Fruit fly (Drosophila melanogaster) whole organism, embryonic: ENCODE results near the gene Cyp12a5.

Source experiments
- CG10543 ChIP-seq: fragments of 200-800 bp; sonication (Bioruptor generic); optimal IDR thresholded peaks from 3 replicates; lab custom pipeline; 2017; ENCODE audit warnings: missing biosample characterization, mild to moderate bottlenecking, missing genetic modification characterization, moderate library complexity
- CG11456 ChIP-seq: fragments of 200-800 bp; sonication (Bioruptor generic); IDR thresholded peaks from 3 replicates; pipeline ENCODE4 v1.3.6; 2022; ENCODE audit warnings: missing biosample characterization, missing genetic modification characterization
- CG11695 ChIP-seq: fragments of 200-800 bp; sonication (Bioruptor generic); IDR thresholded peaks from 3 replicates; pipeline ENCODE4 v1.3.6; 2022; ENCODE audit warnings: missing biosample characterization, missing genetic modification characterization
- CG14014 ChIP-seq: fragments of 200-800 bp; sonication (Bioruptor generic); IDR thresholded peaks from 2 replicates; pipeline ENCODE4 v1.3.6; 2022; ENCODE audit warnings: missing biosample characterization, missing genetic modification characterization
- CG15514 ChIP-seq: fragments of 200-800 bp; sonication (Bioruptor generic); optimal IDR thresholded peaks from 3 replicates; lab custom pipeline; 2017; ENCODE audit warnings: missing biosample characterization, missing genetic modification characterization, mild to moderate bottlenecking, moderate library complexity, missing genetic modification reagents
- CG16813 ChIP-seq: fragments of 200-800 bp; sonication (Bioruptor generic); IDR thresholded peaks from 3 replicates; pipeline ENCODE4 v1.3.6; 2022; ENCODE audit warnings: missing biosample characterization, missing genetic modification characterization; ENCODE audit not compliant: partially characterized antibody
- CG30020 ChIP-seq: fragments of 200-800 bp; optimal IDR thresholded peaks from 2 replicates; lab custom pipeline; 2019; ENCODE audit warnings: missing biosample characterization, mild to moderate bottlenecking, missing genetic modification characterization, moderate library complexity
- CG30403 ChIP-seq: fragments of 200-800 bp; sonication (Bioruptor generic); optimal IDR thresholded peaks from 3 replicates; lab custom pipeline; 2016; ENCODE audit warnings: missing biosample characterization, missing genetic modification characterization
- CG30431 ChIP-seq: fragments of 200-800 bp; sonication (Bioruptor generic); optimal IDR thresholded peaks from 2 replicates; lab custom pipeline; 2017; ENCODE audit warnings: missing biosample characterization, missing genetic modification characterization
- CG33213 ChIP-seq: fragments of 200-800 bp; sonication (Bioruptor generic); optimal IDR thresholded peaks from 3 replicates; lab custom pipeline; 2016; ENCODE audit warnings: missing biosample characterization, missing genetic modification characterization
- CG3838 ChIP-seq: fragments of 200-800 bp; sonication (Bioruptor generic); optimal IDR thresholded peaks from 3 replicates; lab custom pipeline; 2016; ENCODE audit warnings: missing biosample characterization, missing genetic modification characterization
- CG4707 ChIP-seq: fragments of 200-800 bp; sonication (Bioruptor generic); optimal IDR thresholded peaks from 2 replicates; lab custom pipeline; 2018; ENCODE audit warnings: missing biosample characterization, mild to moderate bottlenecking, missing genetic modification characterization, moderate library complexity
- CG6175 ChIP-seq: fragments of 200-800 bp; sonication (Bioruptor generic); IDR thresholded peaks from 3 replicates; pipeline ENCODE4 v1.3.6; 2022; ENCODE audit warnings: missing biosample characterization, missing genetic modification characterization
- CG6813 ChIP-seq: fragments of 200-800 bp; sonication (Bioruptor generic); optimal IDR thresholded peaks from 2 replicates; lab custom pipeline; 2017; ENCODE audit warnings: missing biosample characterization, missing genetic modification characterization, mild to moderate bottlenecking, moderate library complexity, missing genetic modification reagents
- CG7987 ChIP-seq: fragments of 200-800 bp; sonication (Bioruptor generic); optimal IDR thresholded peaks from 2 replicates; lab custom pipeline; 2018; ENCODE audit warnings: missing biosample characterization, mild to moderate bottlenecking, missing genetic modification characterization, moderate library complexity
- CG8765 ChIP-seq: fragments of 200-800 bp; sonication (Bioruptor generic); IDR thresholded peaks from 2 replicates; pipeline ENCODE4 v1.3.6; 2022; ENCODE audit warnings: missing biosample characterization, missing genetic modification characterization
- CG9876 ChIP-seq: fragments of 200-800 bp; sonication (Bioruptor generic); optimal IDR thresholded peaks from 2 replicates; lab custom pipeline; 2016; ENCODE audit warnings: missing biosample characterization, missing genetic modification characterization
- D19A ChIP-seq: fragments of 200-800 bp; optimal IDR thresholded peaks from 3 replicates; lab custom pipeline; 2019; ENCODE audit warnings: missing biosample characterization, mild to moderate bottlenecking, missing genetic modification characterization, moderate library complexity
- D19B ChIP-seq: fragments of 200-800 bp; sonication (Bioruptor generic); optimal IDR thresholded peaks from 2 replicates; lab custom pipeline; 2017; ENCODE audit warnings: missing biosample characterization, mild to moderate bottlenecking, missing genetic modification characterization
- Dek ChIP-seq: fragments of 200-800 bp; sonication (Bioruptor generic); optimal IDR thresholded peaks from 3 replicates; lab custom pipeline; 2019; ENCODE audit warnings: missing biosample characterization, mild to moderate bottlenecking, missing genetic modification characterization, moderate library complexity
- Doc3 ChIP-seq: fragments of 200-800 bp; sonication (Bioruptor generic); IDR thresholded peaks from 3 replicates; pipeline ENCODE4 v1.3.6; 2022; ENCODE audit warnings: missing biosample characterization, missing genetic modification characterization; ENCODE audit not compliant: partially characterized antibody
- Fer3 ChIP-seq: fragments of 200-800 bp; sonication (Bioruptor generic); optimal IDR thresholded peaks from 2 replicates; lab custom pipeline; 2018; ENCODE audit warnings: missing biosample characterization, mild to moderate bottlenecking, missing genetic modification characterization, moderate library complexity
- H2.0 ChIP-seq: fragments of 200-800 bp; sonication (Bioruptor generic); IDR thresholded peaks from 2 replicates; pipeline ENCODE4 v1.3.6; 2022; ENCODE audit warnings: missing biosample characterization, missing genetic modification characterization
- HmgZ ChIP-seq: fragments of 200-800 bp; sonication (Bioruptor generic); optimal IDR thresholded peaks from 2 replicates; lab custom pipeline; 2018; ENCODE audit warnings: missing biosample characterization, mild to moderate bottlenecking, missing genetic modification characterization
- Hmx ChIP-seq: fragments of 200-800 bp; sonication (Bioruptor generic); optimal IDR thresholded peaks from 2 replicates; lab custom pipeline; 2016; ENCODE audit warnings: missing biosample characterization, missing genetic modification characterization
- Hr78 ChIP-seq, 2 experiments: fragments of 200-800 bp in 1 of 2; fragments of >200 bp in 1 of 2; sonication (Bioruptor generic) in 1 of 2; optimal IDR thresholded peaks; 2 replicates each; lab custom pipeline; 2017 to 2019; ENCODE audit warnings: missing biosample characterization in 2 of 2, missing genetic modification characterization in 2 of 2, mild to moderate bottlenecking in 1 of 2, moderate library complexity in 1 of 2
- Meics ChIP-seq: fragments of 200-800 bp; sonication (Bioruptor generic); optimal IDR thresholded peaks from 2 replicates; lab custom pipeline; 2017; ENCODE audit warnings: missing biosample characterization, mild to moderate bottlenecking, missing genetic modification characterization
- Oli ChIP-seq: fragments of 200-800 bp; sonication (Bioruptor generic); optimal IDR thresholded peaks from 2 replicates; lab custom pipeline; 2018; ENCODE audit warnings: missing biosample characterization, mild to moderate bottlenecking, missing genetic modification characterization, moderate library complexity
- Scr ChIP-seq: fragments of 200-800 bp; sonication (Bioruptor generic); IDR thresholded peaks from 2 replicates; pipeline ENCODE4 v1.3.6; 2022; ENCODE audit warnings: missing biosample characterization, missing genetic modification characterization; ENCODE audit not compliant: partially characterized antibody
- Sry-δ ChIP-seq: fragments of 200-800 bp; sonication (Bioruptor generic); optimal IDR thresholded peaks from 2 replicates; lab custom pipeline; 2016; ENCODE audit warnings: missing biosample characterization, missing genetic modification characterization
- Stat92E ChIP-seq, 3 experiments: fragments of >200 bp in 2 of 3; fragments of 200-800 bp in 1 of 3; sonication (Bioruptor generic) in 1 of 3; optimal IDR thresholded peaks; 2 replicates each; lab custom pipeline; 2017 to 2019; ENCODE audit warnings: missing biosample characterization in 3 of 3, missing genetic modification characterization in 3 of 3, mild to moderate bottlenecking in 1 of 3, moderate library complexity in 1 of 3
- ap ChIP-seq: fragments of 200-800 bp; sonication (Bioruptor generic); IDR thresholded peaks from 2 replicates; pipeline ENCODE4 v1.3.6; 2022; ENCODE audit warnings: missing biosample characterization, missing genetic modification characterization
- bbx ChIP-seq: fragments of 200-800 bp; sonication (Bioruptor generic); IDR thresholded peaks from 2 replicates; pipeline ENCODE4 v1.3.6; 2022; ENCODE audit warnings: missing biosample characterization, missing genetic modification characterization; ENCODE audit not compliant: partially characterized antibody
- bsh ChIP-seq, 2 experiments: fragments of 200-800 bp; sonication (Bioruptor generic); optimal IDR thresholded peaks; 2 replicates each; lab custom pipeline; 2017 to 2018; ENCODE audit warnings: mild to moderate bottlenecking in 2 of 2, missing biosample characterization in 2 of 2, missing genetic modification characterization in 2 of 2, moderate library complexity in 1 of 2
- caup ChIP-seq: fragments of 200-800 bp; sonication (Bioruptor generic); optimal IDR thresholded peaks from 3 replicates; lab custom pipeline; 2017; ENCODE audit warnings: missing biosample characterization, mild to moderate bottlenecking, missing genetic modification characterization, moderate library complexity; ENCODE audit not compliant: severe bottlenecking
- chinmo ChIP-seq: fragments of 200-800 bp; sonication (Bioruptor generic); IDR thresholded peaks from 4 replicates; pipeline ENCODE4 v1.3.6; 2022; ENCODE audit warnings: missing biosample characterization, missing genetic modification characterization; ENCODE audit not compliant: partially characterized antibody
- crc ChIP-seq: fragments of 200-800 bp; sonication (Bioruptor generic); optimal IDR thresholded peaks from 2 replicates; lab custom pipeline; 2016; ENCODE audit warnings: missing biosample characterization, missing genetic modification characterization
- dm ChIP-seq: fragments of 200-800 bp; sonication (Bioruptor generic); optimal IDR thresholded peaks from 3 replicates; lab custom pipeline; 2016; ENCODE audit warnings: missing biosample characterization, missing genetic modification characterization
- en ChIP-seq: fragments of 200-800 bp; sonication (Bioruptor generic); optimal IDR thresholded peaks from 2 replicates; lab custom pipeline; 2016; ENCODE audit warnings: missing biosample characterization, missing genetic modification characterization
- fd3F ChIP-seq: fragments of 200-800 bp; sonication (Bioruptor generic); optimal IDR thresholded peaks from 2 replicates; lab custom pipeline; 2018; ENCODE audit warnings: missing biosample characterization, mild to moderate bottlenecking, missing genetic modification characterization, moderate library complexity
- hbn ChIP-seq: fragments of 200-800 bp; sonication (Bioruptor generic); IDR thresholded peaks from 2 replicates; pipeline ENCODE4 v1.3.6; 2022; ENCODE audit warnings: missing biosample characterization, missing genetic modification characterization; ENCODE audit not compliant: partially characterized antibody
- nmo ChIP-seq: fragments of 200-800 bp; sonication (Bioruptor generic); optimal IDR thresholded peaks from 2 replicates; lab custom pipeline; 2018; ENCODE audit warnings: missing biosample characterization, mild to moderate bottlenecking, missing genetic modification characterization, moderate library complexity
- p53 ChIP-seq: fragments of 200-800 bp; sonication (Bioruptor generic); optimal IDR thresholded peaks from 2 replicates; lab custom pipeline; 2016; ENCODE audit warnings: missing biosample characterization, missing genetic modification characterization
- pita ChIP-seq: fragments of 200-800 bp; sonication (Bioruptor generic); optimal IDR thresholded peaks from 2 replicates; lab custom pipeline; 2017; ENCODE audit warnings: missing biosample characterization, mild to moderate bottlenecking, missing genetic modification characterization
- ro ChIP-seq: fragments of 200-800 bp; sonication (Bioruptor generic); IDR thresholded peaks from 2 replicates; pipeline ENCODE4 v1.3.6; 2022; ENCODE audit warnings: missing biosample characterization, missing genetic modification characterization
- so ChIP-seq: fragments of 200-800 bp; sonication (Bioruptor generic); IDR thresholded peaks from 3 replicates; pipeline ENCODE4 v1.3.6; 2022; ENCODE audit warnings: missing biosample characterization, missing genetic modification characterization
- toy ChIP-seq: fragments of 200-800 bp; sonication (Bioruptor generic); IDR thresholded peaks from 2 replicates; pipeline ENCODE4 v1.3.6; 2022; ENCODE audit warnings: missing biosample characterization, missing genetic modification characterization
- twi ChIP-seq: fragments of 200-800 bp; optimal IDR thresholded peaks from 2 replicates; lab custom pipeline; 2019; ENCODE audit warnings: missing biosample characterization, mild to moderate bottlenecking, missing genetic modification characterization, moderate library complexity
- vnd ChIP-seq: fragments of 200-800 bp; sonication (Bioruptor generic); IDR thresholded peaks from 3 replicates; pipeline ENCODE4 v1.3.6; 2022; ENCODE audit warnings: missing biosample characterization, missing genetic modification characterization; ENCODE audit not compliant: partially characterized antibody

Gene Cyp12a5

dm6 chr3R:19094039-19094438, 38.4 kb upstream of the Cyp12a5 start, which contains the start of gene cdi (continued):
- no peak for TF ChIP-seq p53 (GFP tag; lab: Kevin White, UChicago)
- TF ChIP-seq en (GFP tag; lab: Kevin White, UChicago), result no peak
- no peak for TF ChIP-seq Meics (GFP tag; lab: Kevin White, UChicago)
- 0 out of 3 replicates have a peak, but pooled peaks have one; percentile 44 for TF ChIP-seq CG11695 (GFP tag; lab: Robert Waterston, UW)
- peak; percentile 73 for TF ChIP-seq Sry-δ
- TF ChIP-seq so (GFP tag; lab: Robert Waterston, UW), result no peak
- peak; percentile 75 for TF ChIP-seq Scr (GFP tag; lab: Robert Waterston, UW)
- TF ChIP-seq CG7987 (GFP tag; lab: Kevin White, UChicago), result peak; percentile 45
- peak; percentile 15 for TF ChIP-seq nmo (GFP tag; lab: Kevin White, UChicago)
- TF ChIP-seq pita (GFP tag; lab: Kevin White, UChicago), result no peak
- peak; percentile 47 for TF ChIP-seq caup (GFP tag; lab: Kevin White, UChicago)
- TF ChIP-seq crc (GFP tag; lab: Kevin White, UChicago), result no peak
- TF ChIP-seq CG8765, result peak; percentile 27; the same call in 1 of the 2 replicates
- no peak for TF ChIP-seq dm
- no peak for TF ChIP-seq CG3838 (GFP tag; lab: Kevin White, UChicago)
- peak; percentile 2 for TF ChIP-seq CG33213 (GFP tag; lab: Kevin White, UChicago)
- TF ChIP-seq ro (GFP tag; lab: Robert Waterston, UW), result no peak
- TF ChIP-seq CG6813 (GFP tag; lab: Kevin White, UChicago), result no peak
- TF ChIP-seq H2.0 (GFP tag; lab: Robert Waterston, UW), result no peak
- peak; percentile 59 for TF ChIP-seq bbx (GFP tag; lab: Robert Waterston, UW)
- no peak for TF ChIP-seq twi (tag; lab: Kevin White, UChicago)
- no peak for TF ChIP-seq Fer3 (tag; lab: Kevin White, UChicago)
- TF ChIP-seq CG9876 (GFP tag; lab: Kevin White, UChicago), result no peak
- TF ChIP-seq Stat92E (GFP tag; optimal IDR thresholded peaks at IDR 0.05; lab: Kevin White, UChicago), result peak in 1 of 3 experiments; percentile 2
- no peak for TF ChIP-seq Hmx
- no peak for TF ChIP-seq toy (GFP tag; lab: Robert Waterston, UW)
- peak; percentile 55 for TF ChIP-seq CG10543 (GFP tag; lab: Kevin White, UChicago)
- peak; percentile 59 for TF ChIP-seq vnd (GFP tag; lab: Robert Waterston, UW)
- TF ChIP-seq ap (GFP tag; lab: Robert Waterston, UW), result no peak
- TF ChIP-seq Dek (tag; lab: Kevin White, UChicago), result peak; percentile 25
- TF ChIP-seq CG30020 (tag; lab: Kevin White, UChicago), result no peak
- TF ChIP-seq bsh (GFP tag; optimal IDR thresholded peaks at IDR 0.05; lab: Kevin White, UChicago), result no peak
- TF ChIP-seq CG6175 (GFP tag; lab: Robert Waterston, UW), result no peak
- TF ChIP-seq fd3F (GFP tag; lab: Kevin White, UChicago), result no peak
- 0 out of 4 replicates have a peak, but pooled peaks have one; percentile 63 for TF ChIP-seq chinmo (GFP tag; lab: Robert Waterston, UW)
- TF ChIP-seq CG11456 (GFP tag; lab: Robert Waterston, UW), result no peak
- peak; percentile 30; the same call in 1 of the 2 replicates for TF ChIP-seq CG14014 (GFP tag; lab: Robert Waterston, UW)
- TF ChIP-seq D19A (tag; lab: Kevin White, UChicago), result peak; percentile 1
- peak; percentile 53 for TF ChIP-seq CG15514
- no peak for TF ChIP-seq CG30431 (GFP tag; lab: Kevin White, UChicago)
- no peak for TF ChIP-seq Hr78 (GFP tag; optimal IDR thresholded peaks at IDR 0.05; lab: Kevin White, UChicago)
- TF ChIP-seq Doc3 (GFP tag; lab: Robert Waterston, UW), result peak; percentile 77
- no peak for TF ChIP-seq CG30403 (GFP tag; lab: Kevin White, UChicago)
- TF ChIP-seq hbn (GFP tag; lab: Robert Waterston, UW), result peak; percentile 57; the same call in 1 of the 2 replicates
- TF ChIP-seq Oli, result no peak
- peak; percentile 67; the same call in 2 of the 3 replicates for TF ChIP-seq CG16813
- TF ChIP-seq CG4707 (GFP tag; lab: Kevin White, UChicago), result no peak
- TF ChIP-seq HmgZ, result peak; percentile 66
- TF ChIP-seq D19B (GFP tag; lab: Kevin White, UChicago), result no peak
